Worm (Caenorhabditis elegans) whole organism, early embryonic: Measurements from ENCODE around the gene ZK218.4.

Experiments
- B0310.2 ChIP-seq: sonication (generic microtip); optimal IDR thresholded peaks from 2 replicates; lab custom pipeline; 2016; ENCODE audit warnings: mild to moderate bottlenecking, missing genetic modification characterization, missing compliant biosample characterization
- F13C5.2 ChIP-seq: sonication (generic microtip); optimal IDR thresholded peaks from 2 replicates; lab custom pipeline; 2017; ENCODE audit warnings: mild to moderate bottlenecking, missing genetic modification characterization, inconsistent platforms, missing compliant biosample characterization
- ama-1 ChIP-seq: fragments of 150-350 bp; optimal IDR thresholded peaks from 2 replicates; lab custom pipeline; 2014
- ceh-13 ChIP-seq: fragments of 200-800 bp; sonication (Bioruptor generic); optimal IDR thresholded peaks from 2 replicates; lab custom pipeline; 2018; ENCODE audit warnings: mild to moderate bottlenecking, missing genetic modification characterization, missing compliant biosample characterization
- ets-7 ChIP-seq: sonication (generic microtip); optimal IDR thresholded peaks from 2 replicates; lab custom pipeline; 2016; ENCODE audit warnings: missing genotype, missing genetic modification characterization, missing compliant biosample characterization
- flt-1 ChIP-seq: fragments of 200-800 bp; sonication (Bioruptor generic); IDR thresholded peaks from 2 replicates; pipeline ENCODE4 v1.3.6; 2022; ENCODE audit warnings: missing genetic modification characterization, missing compliant biosample characterization
- hnd-1 ChIP-seq: sonication (generic microtip); optimal IDR thresholded peaks from 2 replicates; lab custom pipeline; 2016; ENCODE audit warnings: missing genetic modification characterization, missing compliant biosample characterization
- pes-1 ChIP-seq: fragments of 200-800 bp; sonication (Bioruptor generic); IDR thresholded peaks from 2 replicates; pipeline ENCODE4 v1.3.6; 2022; ENCODE audit warnings: missing genetic modification reagents, missing genetic modification characterization, missing compliant biosample characterization
- scrt-1 ChIP-seq: fragments of 200-800 bp; sonication (Bioruptor generic); IDR thresholded peaks from 2 replicates; pipeline ENCODE4 v1.3.6; 2022; ENCODE audit warnings: missing genetic modification characterization, missing compliant biosample characterization
- sea-1 ChIP-seq: fragments of 200-800 bp; sonication (Bioruptor generic); conservative IDR thresholded peaks from 2 replicates; pipeline ENCODE4 v1.3.6; 2022; ENCODE audit warnings: missing genetic modification characterization, missing compliant biosample characterization
- tbx-11 ChIP-seq: fragments of 200-800 bp; sonication (Bioruptor generic); IDR thresholded peaks from 2 replicates; pipeline ENCODE4 v1.3.6; 2022; ENCODE audit warnings: missing genetic modification characterization, missing compliant biosample characterization
- tbx-37 ChIP-seq: fragments of 200-800 bp; sonication (Bioruptor generic); conservative IDR thresholded peaks from 2 replicates; pipeline ENCODE4 v1.3.6; 2022; ENCODE audit warnings: missing genetic modification reagents, missing genetic modification characterization, missing compliant biosample characterization
- tra-4 ChIP-seq: sonication (generic microtip); optimal IDR thresholded peaks from 2 replicates; lab custom pipeline; 2017; ENCODE audit warnings: missing genetic modification characterization, missing compliant biosample characterization

DNA sequence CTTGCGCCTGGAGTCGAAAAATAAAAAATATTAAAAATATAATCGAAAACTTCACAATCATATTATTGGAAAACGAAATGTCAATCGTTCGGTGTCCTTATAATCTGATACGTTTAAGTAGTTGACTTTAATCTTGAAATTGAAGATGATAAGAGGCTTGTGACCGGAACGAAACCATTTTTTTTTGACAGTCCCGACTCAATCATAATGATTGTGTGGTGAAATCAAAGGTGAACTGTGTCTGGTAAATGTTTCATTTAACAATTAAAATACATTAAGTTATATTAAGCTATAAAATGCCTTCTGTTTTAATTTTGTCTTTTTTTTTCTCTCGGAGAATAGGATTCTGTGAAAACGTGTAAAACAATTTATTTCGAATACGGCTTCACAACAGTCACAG is 20.8 kb upstream of the ZK218.4 start, which contains the start of gene T05E12.3:
- TF ChIP-seq tbx-37 (GFP tag; lab: Robert Waterston, UW) (no peak), ets-7 (tag; lab: Kevin White, UChicago) (no peak), F13C5.2 (tag; lab: Kevin White, UChicago) (no peak), ama-1 (lab: Kevin White, UChicago) (no peak), tbx-11 (no peak), B0310.2 (tag; lab: Kevin White, UChicago) (no peak), sea-1 (GFP tag; lab: Robert Waterston, UW) (no peak), hnd-1 (no peak), pes-1 (GFP tag; lab: Robert Waterston, UW) (no peak), tra-4 (tag; lab: Kevin White, UChicago) (no peak), flt-1 (no peak), ceh-13 (GFP tag; lab: Kevin White, UChicago) (no peak), scrt-1 (GFP tag; lab: Robert Waterston, UW) (no peak)
